Fruit fly (Drosophila melanogaster) whole organism, larva: ENCODE measurements around the gene Oatp74D.
A peak's percentile ranks its signal among the peaks of the same experiment; 100 is the strongest.

Source experiments
- noc ChIP-seq: fragments of 200-800 bp; sonication (Bioruptor generic); optimal IDR thresholded peaks from 3 replicates; lab custom pipeline; 2019; ENCODE audit warnings: missing biosample characterization, mild to moderate bottlenecking, missing genetic modification characterization, moderate library complexity

Gene Oatp74D

DNA sequence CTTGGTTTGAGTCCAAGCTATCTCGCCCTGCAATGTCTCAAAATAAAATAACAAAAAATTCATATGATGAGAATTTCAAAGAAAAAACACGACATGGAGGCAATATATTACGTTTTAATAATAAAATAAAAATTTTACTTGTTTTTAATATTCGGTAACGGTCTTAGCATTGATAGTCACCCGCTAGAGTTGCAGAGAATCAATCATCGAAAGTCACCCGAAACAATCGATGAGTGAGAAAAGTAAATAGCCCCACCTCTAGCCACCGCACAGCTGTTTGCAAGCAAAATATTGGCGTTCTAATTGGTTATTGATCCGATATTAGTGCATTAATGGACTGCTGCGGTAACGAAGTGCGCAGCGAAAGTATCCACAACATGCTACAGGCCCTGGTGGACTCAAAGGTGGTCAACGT lies 10.9 kb upstream of the Oatp74D start, which contains the start of gene CG34250:
Gene CG34250, plus strand, starts transcription at position 244 of the 415 bp plus-strand sequence.
- peak; percentile 59 for TF ChIP-seq noc (tag; lab: Kevin White, UChicago)

dm6 chr3L:17476496-17476895 lies 10.4 kb upstream of the Oatp74D start:
- no peak for TF ChIP-seq noc (tag; lab: Kevin White, UChicago)

DNA sequence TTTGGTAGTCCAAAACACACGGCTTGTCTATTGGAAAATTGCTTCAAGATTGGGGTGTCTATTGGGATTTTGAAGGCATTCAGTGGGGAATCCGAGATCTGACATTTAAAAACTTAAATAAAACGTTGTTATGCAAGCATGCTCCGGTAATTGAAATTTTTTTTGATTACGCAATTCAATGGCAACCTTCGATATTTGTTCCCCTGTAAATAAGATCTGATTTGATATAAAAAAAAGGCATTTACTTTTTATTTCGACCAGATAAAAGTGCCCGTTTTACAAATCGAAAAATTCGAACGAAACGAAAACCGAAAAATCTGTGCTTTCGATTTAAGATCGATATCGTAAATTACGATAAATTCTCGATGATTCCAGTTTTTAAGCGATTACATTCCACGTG lies 8.1 kb upstream of the Oatp74D start, which contains the start of the genes CG13733 and qjt:
Gene CG13733, minus strand, starts transcription at position 101 of the 400 bp plus-strand sequence.
Gene qjt, plus strand, starts transcription at position 271 of the 400 bp plus-strand sequence.
- TF ChIP-seq noc (tag; lab: Kevin White, UChicago): no peak

- TF ChIP-seq noc (tag; lab: Kevin White, UChicago): no peak
These were observed 1.6 kb upstream of the Oatp74D start for dm6 chr3L:17485280-17485792.

DNA sequence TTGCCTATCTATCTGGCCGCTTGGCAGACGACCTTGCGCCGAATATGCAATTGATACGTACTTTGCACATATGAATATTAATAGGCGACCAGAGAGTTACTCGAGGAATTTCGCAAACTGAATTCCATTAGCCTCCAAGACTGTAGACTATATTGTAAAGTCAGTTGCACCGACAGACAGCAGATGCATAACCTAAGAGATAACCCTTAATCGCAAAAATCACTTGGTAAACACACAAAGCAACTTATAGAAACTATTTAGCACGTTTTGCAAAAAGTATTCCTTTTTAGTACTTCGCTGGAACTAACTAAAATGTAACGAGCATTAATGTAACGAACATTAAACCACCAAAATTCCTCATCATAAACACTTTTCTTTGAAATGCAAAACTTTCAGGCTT lies 788 bp upstream of the Oatp74D start, which contains the start of gene CG6333:
Gene CG6333, minus strand, starts transcription at position 101 of the 400 bp plus-strand sequence.
- no peak for TF ChIP-seq noc (tag; lab: Kevin White, UChicago)

- no peak for TF ChIP-seq noc (tag; lab: Kevin White, UChicago)
These were observed 1.9 kb downstream of the Oatp74D start for dm6 chr3L:17488622-17489391.

DNA sequence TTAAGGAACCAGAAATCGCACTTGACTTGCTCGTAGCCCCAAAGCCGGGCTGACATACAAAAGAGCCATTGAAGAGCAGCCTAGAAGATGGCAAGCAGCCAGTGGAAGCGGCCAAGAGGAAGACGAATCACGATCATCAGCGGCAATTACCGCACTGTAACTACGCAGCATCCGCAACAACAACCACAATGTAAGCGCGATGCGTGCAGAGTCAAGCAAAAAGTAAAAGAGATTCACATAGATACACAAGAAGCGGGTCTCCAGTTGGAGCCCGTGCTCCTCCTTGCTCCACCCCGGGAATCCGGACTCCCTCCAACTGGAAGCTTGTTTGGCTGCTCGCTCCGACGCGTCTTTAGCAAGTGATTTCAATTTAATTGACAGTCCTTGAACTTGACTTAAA lies 4.7 kb downstream of the Oatp74D start:
- TF ChIP-seq noc (tag; lab: Kevin White, UChicago): no peak

DNA sequence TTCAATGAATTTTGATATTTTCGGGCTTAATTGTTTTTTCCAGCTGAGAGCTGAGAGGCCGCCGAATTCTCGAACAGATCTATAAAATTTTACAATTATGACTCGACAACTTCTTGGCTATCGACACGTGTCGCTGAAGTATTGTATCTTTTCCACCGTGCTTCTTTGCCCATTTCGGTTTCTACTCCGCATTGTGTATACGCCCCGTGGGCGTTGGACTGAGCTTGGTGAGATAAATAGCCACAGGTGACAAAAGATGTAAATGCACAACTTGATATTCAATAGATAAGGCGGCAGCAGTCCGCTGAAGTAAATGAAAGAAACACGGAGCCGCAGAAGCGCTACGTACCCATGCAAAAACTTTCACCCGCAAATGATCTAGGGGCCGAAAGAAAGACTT lies 6.3 kb downstream of the Oatp74D start:
- TF ChIP-seq noc (tag; lab: Kevin White, UChicago): no peak

dm6 chr3L:17493807-17494404 lies 7.0 kb downstream of the Oatp74D start:
- TF ChIP-seq noc (tag; lab: Kevin White, UChicago): no peak

DNA sequence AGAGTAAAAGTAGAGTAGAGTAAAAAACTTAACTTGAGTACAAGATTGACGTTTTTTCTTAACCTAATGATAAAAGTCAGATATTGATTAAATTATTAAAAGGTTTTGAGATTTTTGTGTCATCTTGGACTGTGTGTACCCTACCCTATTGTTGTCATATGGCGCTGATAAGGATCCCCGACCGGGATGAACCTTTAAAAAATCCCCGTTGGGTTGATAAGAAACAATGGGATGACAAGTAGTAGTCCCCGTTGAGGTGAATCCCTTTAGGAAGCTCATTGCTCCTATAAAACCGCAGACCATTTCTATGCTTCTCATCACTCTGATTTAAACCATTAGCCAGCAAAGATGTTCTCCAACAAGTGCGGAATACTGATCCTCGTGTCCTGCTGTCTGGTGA lies 7.6 kb downstream of the Oatp74D start, which contains the start of gene edin:
Gene edin, plus strand, starts transcription at position 340 of the 400 bp plus-strand sequence.
- TF ChIP-seq noc (tag; lab: Kevin White, UChicago): no peak

DNA sequence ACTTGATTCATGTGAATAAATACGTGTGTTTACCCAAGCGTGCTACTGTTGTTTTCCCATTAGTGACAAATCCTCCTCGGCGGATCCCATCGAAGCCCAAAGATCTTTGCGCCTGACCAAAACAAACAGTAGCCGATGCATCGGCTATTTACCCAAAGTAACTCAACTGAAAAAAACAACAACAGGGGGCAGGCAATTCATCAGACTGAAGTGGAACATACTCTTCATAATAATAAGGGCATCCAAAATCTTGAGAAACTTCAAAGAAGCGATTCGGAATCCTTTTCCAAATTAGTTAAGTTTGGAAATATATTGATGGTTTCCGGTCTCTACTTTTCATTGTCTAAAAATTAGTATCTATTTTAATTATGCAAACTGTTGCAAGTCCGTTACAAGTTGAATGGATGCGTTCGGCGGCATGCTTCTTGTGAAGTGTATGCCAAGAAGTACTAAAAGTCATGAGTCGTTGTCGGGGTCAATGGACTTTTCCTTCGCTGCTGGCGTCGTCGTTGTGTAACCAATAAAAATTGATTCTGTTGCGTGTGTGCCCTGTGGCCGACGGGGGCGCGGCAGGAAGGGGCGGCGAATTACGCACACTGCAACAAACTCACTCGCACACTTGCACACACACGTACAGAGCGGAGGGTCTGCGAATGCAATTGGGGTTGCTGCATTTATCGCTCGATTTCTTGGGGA lies 8.5 kb downstream of the Oatp74D start:
- no peak for TF ChIP-seq noc (tag; lab: Kevin White, UChicago)

dm6 chr3L:17496012-17496411 lies 9.1 kb downstream of the Oatp74D start:
- TF ChIP-seq noc (tag; lab: Kevin White, UChicago): no peak

dm6 chr3L:17496871-17497492 lies 10.1 kb downstream of the Oatp74D start:
- TF ChIP-seq noc (tag; lab: Kevin White, UChicago): no peak

- no peak for TF ChIP-seq noc (tag; lab: Kevin White, UChicago)
These were observed 11.1 kb downstream of the Oatp74D start for dm6 chr3L:17497969-17498368.
